Fruit fly (Drosophila melanogaster) whole organism, embryonic: Measurements from ENCODE around the gene CG14960.

Experiments used
- Ada2b ChIP-seq: fragments of 200-800 bp; sonication (Bioruptor generic); IDR thresholded peaks from 2 replicates; pipeline ENCODE4 v1.3.6; 2022; ENCODE audit warnings: missing biosample characterization, missing genetic modification characterization
- Antp ChIP-seq: fragments of 200-800 bp; sonication (Bioruptor generic); optimal IDR thresholded peaks from 3 replicates; lab custom pipeline; 2016; ENCODE audit warnings: missing biosample characterization, missing genetic modification characterization
- Awh ChIP-seq: fragments of 200-800 bp; sonication (Bioruptor generic); IDR thresholded peaks from 2 replicates; pipeline ENCODE4, ENCODE4 v1.3.6; 2022; ENCODE audit warnings: missing biosample characterization, missing genetic modification characterization
- CG11093 ChIP-seq: fragments of 200-800 bp; sonication (Bioruptor generic); IDR thresholded peaks from 3 replicates; pipeline ENCODE4 v1.3.6; 2022; ENCODE audit warnings: missing biosample characterization, missing genetic modification characterization
- CG12391 ChIP-seq: fragments of 200-800 bp; sonication (Bioruptor generic); optimal IDR thresholded peaks from 3 replicates; lab custom pipeline; 2018; ENCODE audit warnings: missing biosample characterization, mild to moderate bottlenecking, missing genetic modification characterization, moderate library complexity
- CG15696 ChIP-seq: fragments of 200-800 bp; sonication (Bioruptor generic); optimal IDR thresholded peaks from 2 replicates; lab custom pipeline; 2019; ENCODE audit warnings: missing biosample characterization, mild to moderate bottlenecking, missing genetic modification characterization, moderate library complexity
- CG17328 ChIP-seq: fragments of 200-800 bp; sonication (Bioruptor generic); IDR thresholded peaks from 2 replicates; pipeline ENCODE4 v1.3.6; 2022; ENCODE audit warnings: missing biosample characterization, missing genetic modification characterization
- CG2129 ChIP-seq: fragments of 200-800 bp; sonication (Bioruptor generic); IDR thresholded peaks from 2 replicates; pipeline ENCODE4 v1.3.6; 2022; ENCODE audit warnings: missing biosample characterization, missing genetic modification characterization; ENCODE audit not compliant: partially characterized antibody
- CG2712 ChIP-seq: fragments of 200-800 bp; optimal IDR thresholded peaks from 3 replicates; lab custom pipeline; 2019; ENCODE audit warnings: missing biosample characterization, mild to moderate bottlenecking, missing genetic modification characterization, moderate library complexity
- CG31224 ChIP-seq: fragments of 200-800 bp; sonication (Bioruptor generic); IDR thresholded peaks from 2 replicates; pipeline ENCODE4 v1.3.6; 2022; ENCODE audit warnings: missing biosample characterization, missing genetic modification characterization
- CG34376 ChIP-seq: fragments of 200-800 bp; sonication (Bioruptor generic); optimal IDR thresholded peaks from 2 replicates; lab custom pipeline; 2018; ENCODE audit warnings: missing biosample characterization, mild to moderate bottlenecking, missing genetic modification characterization
- CG4854 ChIP-seq: fragments of 200-800 bp; sonication (Bioruptor generic); optimal IDR thresholded peaks from 2 replicates; lab custom pipeline; 2016; ENCODE audit warnings: missing biosample characterization, missing genetic modification characterization, inconsistent platforms
- CG7839 ChIP-seq: fragments of 200-800 bp; sonication (Bioruptor generic); optimal IDR thresholded peaks from 3 replicates; lab custom pipeline; 2018; ENCODE audit warnings: missing biosample characterization, mild to moderate bottlenecking, missing genetic modification characterization, moderate library complexity
- CG8478 ChIP-seq: fragments of >200 bp; optimal IDR thresholded peaks from 2 replicates; lab custom pipeline; 2018
- CG8944 ChIP-seq: fragments of 200-800 bp; sonication (Bioruptor generic); optimal IDR thresholded peaks from 3 replicates; lab custom pipeline; 2016; ENCODE audit warnings: missing biosample characterization, missing genetic modification characterization
- CG9215 ChIP-seq: fragments of 200-800 bp; sonication (Bioruptor generic); IDR thresholded peaks from 2 replicates; pipeline ENCODE4 v1.3.6; 2022; ENCODE audit warnings: missing biosample characterization, missing genetic modification characterization
- CG9437 ChIP-seq: fragments of 200-800 bp; sonication (Bioruptor generic); optimal IDR thresholded peaks from 2 replicates; lab custom pipeline; 2018; ENCODE audit warnings: missing biosample characterization, mild to moderate bottlenecking, missing genetic modification characterization
- CHES-1-like ChIP-seq: fragments of 200-800 bp; sonication (Bioruptor generic); optimal IDR thresholded peaks from 2 replicates; lab custom pipeline; 2016; ENCODE audit warnings: missing biosample characterization, missing genetic modification characterization
- CoRest ChIP-seq: fragments of 200-800 bp; sonication (Bioruptor generic); optimal IDR thresholded peaks from 3 replicates; lab custom pipeline; 2018; ENCODE audit warnings: missing biosample characterization, mild to moderate bottlenecking, missing genetic modification characterization, moderate library complexity
- Dp ChIP-seq: fragments of 200-800 bp; sonication (Bioruptor generic); optimal IDR thresholded peaks from 2 replicates; lab custom pipeline; 2018; ENCODE audit warnings: missing biosample characterization, mild to moderate bottlenecking, missing genetic modification characterization, moderate library complexity
- E2f2 ChIP-seq: fragments of 200-800 bp; sonication (Bioruptor generic); IDR thresholded peaks from 2 replicates; pipeline ENCODE4 v1.3.6; 2022; ENCODE audit warnings: missing biosample characterization, missing genetic modification characterization
- ERR ChIP-seq: fragments of 200-800 bp; sonication (Bioruptor generic); optimal IDR thresholded peaks from 2 replicates; lab custom pipeline; 2016; ENCODE audit warnings: missing biosample characterization, missing genetic modification characterization
- HLHmδ ChIP-seq: fragments of 200-800 bp; sonication (Bioruptor generic); optimal IDR thresholded peaks from 2 replicates; lab custom pipeline; 2018; ENCODE audit warnings: missing biosample characterization, mild to moderate bottlenecking, missing genetic modification characterization, moderate library complexity
- Kr ChIP-seq: fragments of 200-800 bp; sonication (Bioruptor generic); optimal IDR thresholded peaks from 2 replicates; lab custom pipeline; 2017; ENCODE audit warnings: missing biosample characterization, mild to moderate bottlenecking, missing genetic modification characterization
- Lhr ChIP-seq: fragments of 200-800 bp; sonication (Bioruptor generic); optimal IDR thresholded peaks from 3 replicates; lab custom pipeline; 2017; ENCODE audit warnings: mild to moderate bottlenecking, missing biosample characterization, missing genetic modification reagents, missing genetic modification characterization
- Med ChIP-seq: fragments of 200-800 bp; sonication (Bioruptor generic); peaks from one replicate; lab custom pipeline; 2016; ENCODE audit warnings: missing biosample characterization, missing genetic modification characterization, mild to moderate bottlenecking, inconsistent platforms, moderate library complexity
- Mrtf ChIP-seq: fragments of 200-800 bp; sonication (Bioruptor generic); IDR thresholded peaks from 3 replicates; pipeline ENCODE4 v1.3.6; 2022; ENCODE audit warnings: missing biosample characterization, missing genetic modification characterization
- Myb ChIP-seq: fragments of 200-800 bp; sonication (Bioruptor generic); optimal IDR thresholded peaks from 2 replicates; lab custom pipeline; 2016; ENCODE audit warnings: missing biosample characterization, missing genetic modification characterization
- Neu2 ChIP-seq: fragments of 200-800 bp; sonication (Bioruptor generic); optimal IDR thresholded peaks from 3 replicates; lab custom pipeline; 2016; ENCODE audit warnings: missing biosample characterization, missing genetic modification characterization, borderline replicate concordance
- Nf-YA ChIP-seq: fragments of 200-800 bp; sonication (Bioruptor generic); IDR thresholded peaks from 2 replicates; pipeline ENCODE4 v1.3.6; 2022; ENCODE audit warnings: missing biosample characterization, missing genetic modification characterization
- Scr ChIP-seq: fragments of 200-800 bp; sonication (Bioruptor generic); IDR thresholded peaks from 2 replicates; pipeline ENCODE4 v1.3.6; 2022; ENCODE audit warnings: missing biosample characterization, missing genetic modification characterization; ENCODE audit not compliant: partially characterized antibody
- ab ChIP-seq: fragments of 200-800 bp; sonication (Bioruptor generic); optimal IDR thresholded peaks from 2 replicates; lab custom pipeline; 2016; ENCODE audit warnings: missing biosample characterization, missing genetic modification characterization
- ase ChIP-seq: fragments of 200-800 bp; sonication (Bioruptor generic); IDR thresholded peaks from 3 replicates; pipeline ENCODE4 v1.3.6; 2022; ENCODE audit warnings: missing biosample characterization, missing genetic modification characterization
- bsh ChIP-seq, 2 experiments: fragments of 200-800 bp; sonication (Bioruptor generic); optimal IDR thresholded peaks; 2 replicates each; lab custom pipeline; 2017 to 2018; ENCODE audit warnings: mild to moderate bottlenecking in 2 of 2, missing biosample characterization in 2 of 2, missing genetic modification characterization in 2 of 2, moderate library complexity in 1 of 2
- cas ChIP-seq: fragments of 200-800 bp; sonication (Bioruptor generic); IDR thresholded peaks from 2 replicates; pipeline ENCODE4 v1.3.6; 2022; ENCODE audit warnings: missing biosample characterization, missing genetic modification characterization
- dm ChIP-seq: fragments of 200-800 bp; sonication (Bioruptor generic); optimal IDR thresholded peaks from 3 replicates; lab custom pipeline; 2016; ENCODE audit warnings: missing biosample characterization, missing genetic modification characterization
- dpn ChIP-seq, 2 experiments: fragments of 200-800 bp; sonication (Bioruptor generic); optimal IDR thresholded peaks; 3 replicates each; lab custom pipeline; 2016; ENCODE audit warnings: missing biosample characterization in 2 of 2, missing genetic modification characterization in 2 of 2
- fd102C ChIP-seq: fragments of 200-800 bp; sonication (Bioruptor generic); optimal IDR thresholded peaks from 2 replicates; lab custom pipeline; 2018; ENCODE audit warnings: missing biosample characterization, mild to moderate bottlenecking, missing genetic modification characterization, moderate library complexity
- grau ChIP-seq: fragments of 200-800 bp; optimal IDR thresholded peaks from 3 replicates; lab custom pipeline; 2019; ENCODE audit warnings: missing biosample characterization, mild to moderate bottlenecking, missing genetic modification characterization, moderate library complexity
- lab ChIP-seq: fragments of 200-800 bp; sonication (Bioruptor generic); optimal IDR thresholded peaks from 3 replicates; lab custom pipeline; 2017; ENCODE audit warnings: missing biosample characterization, missing genetic modification characterization, mild to moderate bottlenecking, moderate library complexity, missing genetic modification reagents
- lbe ChIP-seq: fragments of 200-800 bp; sonication (Bioruptor generic); optimal IDR thresholded peaks from 2 replicates; lab custom pipeline; 2016; ENCODE audit warnings: missing biosample characterization, mild to moderate bottlenecking, missing genetic modification characterization
- lilli ChIP-seq: fragments of 200-800 bp; sonication (Bioruptor generic); optimal IDR thresholded peaks from 3 replicates; lab custom pipeline; 2016; ENCODE audit warnings: missing biosample characterization, missing genetic modification characterization
- mam ChIP-seq: fragments of 200-800 bp; sonication (Bioruptor generic); optimal IDR thresholded peaks from 3 replicates; lab custom pipeline; 2016; ENCODE audit warnings: missing biosample characterization, missing genetic modification characterization
- sd ChIP-seq: fragments of 200-800 bp; sonication (Bioruptor generic); optimal IDR thresholded peaks from 3 replicates; lab custom pipeline; 2018; ENCODE audit warnings: missing biosample characterization, mild to moderate bottlenecking, missing genetic modification characterization, moderate library complexity
- sens ChIP-seq: fragments of 200-800 bp; sonication (Bioruptor generic); peaks from one replicate; lab custom pipeline; 2016; ENCODE audit warnings: missing biosample characterization, missing genetic modification characterization
- shn ChIP-seq: fragments of 200-800 bp; sonication (Bioruptor generic); optimal IDR thresholded peaks from 3 replicates; lab custom pipeline; 2016; ENCODE audit warnings: missing biosample characterization, missing genetic modification characterization
- sqz ChIP-seq: fragments of 200-800 bp; sonication (Bioruptor generic); optimal IDR thresholded peaks from 3 replicates; lab custom pipeline; 2018; ENCODE audit warnings: missing biosample characterization, mild to moderate bottlenecking, missing genetic modification characterization
- sug ChIP-seq: fragments of 200-800 bp; optimal IDR thresholded peaks from 2 replicates; lab custom pipeline; 2019; ENCODE audit warnings: missing biosample characterization, mild to moderate bottlenecking, missing genetic modification characterization, moderate library complexity
- tgo ChIP-seq: fragments of 200-800 bp; sonication (Bioruptor generic); IDR thresholded peaks from 3 replicates; pipeline ENCODE4 v1.3.6; 2022; ENCODE audit warnings: missing biosample characterization, missing genetic modification characterization
- zfh1 ChIP-seq: fragments of 200-800 bp; sonication (Bioruptor generic); IDR thresholded peaks from 3 replicates; pipeline ENCODE4 v1.3.6; 2022; ENCODE audit warnings: missing biosample characterization, missing genetic modification characterization

The CG14960 gene

dm6 chr3L:3251659-3252490 is 19.0 kb upstream of the CG14960 start (continued):
- TF ChIP-seq CG34376 (GFP tag; lab: Kevin White, UChicago) = no peak
- TF ChIP-seq Kr (GFP tag; lab: Kevin White, UChicago) = no peak
- no peak for TF ChIP-seq Scr
- TF ChIP-seq Antp (GFP tag; lab: Kevin White, UChicago) = no peak
- no peak for TF ChIP-seq Lhr
- no peak for TF ChIP-seq Med (GFP tag; lab: Kevin White, UChicago)
- TF ChIP-seq Nf-YA (GFP tag; lab: Robert Waterston, UW) = no peak
- TF ChIP-seq Neu2 (GFP tag; lab: Kevin White, UChicago) = no peak
- peak; percentile 7 for TF ChIP-seq CoRest (tag; lab: Kevin White, UChicago)
- TF ChIP-seq ERR (GFP tag; lab: Kevin White, UChicago) = no peak
- no peak for TF ChIP-seq CG11093 (GFP tag; lab: Robert Waterston, UW)
- TF ChIP-seq cas (GFP tag; lab: Robert Waterston, UW) = no peak
- TF ChIP-seq zfh1 (GFP tag; lab: Robert Waterston, UW) = no peak
- TF ChIP-seq E2f2 = peak; percentile 41; the same call in 1 of the 2 replicates
- no peak for TF ChIP-seq lilli (GFP tag; lab: Kevin White, UChicago)
- no peak for TF ChIP-seq CG2129
- no peak for TF ChIP-seq ab (GFP tag; lab: Kevin White, UChicago)
- TF ChIP-seq CG15696 (tag; lab: Kevin White, UChicago) = no peak
- TF ChIP-seq CG9437 (GFP tag; lab: Kevin White, UChicago) = no peak
- TF ChIP-seq CG8478 (lab: Kevin White, UChicago) = no peak
- TF ChIP-seq sqz (GFP tag; lab: Kevin White, UChicago) = no peak
- no peak for TF ChIP-seq shn (GFP tag; lab: Kevin White, UChicago)
- no peak for TF ChIP-seq HLHmδ (GFP tag; lab: Kevin White, UChicago)
- no peak for TF ChIP-seq Mrtf (GFP tag; lab: Robert Waterston, UW)
- no peak; the same call in 2 of the 3 replicates for TF ChIP-seq tgo
- peak; percentile 27 for TF ChIP-seq Dp
- peak; percentile 22 for TF ChIP-seq CG2712
- peak; percentile 17 for TF ChIP-seq CG7839 (tag; lab: Kevin White, UChicago)
- TF ChIP-seq CG31224 = no peak
- TF ChIP-seq ase (GFP tag; lab: Robert Waterston, UW) = no peak
- TF ChIP-seq CG17328 (GFP tag; lab: Robert Waterston, UW) = no peak
- no peak for TF ChIP-seq lab (GFP tag; lab: Kevin White, UChicago)
- TF ChIP-seq fd102C (GFP tag; lab: Kevin White, UChicago) = no peak
- no peak for TF ChIP-seq grau (tag; lab: Kevin White, UChicago)
- TF ChIP-seq Awh (GFP tag; lab: Robert Waterston, UW) = no peak
- TF ChIP-seq Myb (GFP tag; lab: Kevin White, UChicago) = peak; percentile 94
- peak; percentile 60 for TF ChIP-seq lbe (GFP tag; lab: Kevin White, UChicago)
- no peak for TF ChIP-seq CG8944 (GFP tag; lab: Kevin White, UChicago)
- no peak for TF ChIP-seq sd (tag; lab: Kevin White, UChicago)
- peak; percentile 45 for TF ChIP-seq sens
- TF ChIP-seq bsh (GFP tag; optimal IDR thresholded peaks at IDR 0.05; lab: Kevin White, UChicago) = peak in 1 of 2 experiments; percentile 2
- TF ChIP-seq CHES-1-like (GFP tag; lab: Kevin White, UChicago) = no peak
- no peak for TF ChIP-seq dpn (GFP tag; optimal IDR thresholded peaks at IDR 0.05; lab: Kevin White, UChicago)
- peak; percentile 27 for TF ChIP-seq CG12391
- TF ChIP-seq Ada2b = no peak
- no peak for TF ChIP-seq dm (GFP tag; lab: Kevin White, UChicago)
- no peak for TF ChIP-seq CG9215 (GFP tag; lab: Robert Waterston, UW)
- no peak for TF ChIP-seq mam (GFP tag; lab: Kevin White, UChicago)
- no peak for TF ChIP-seq sug
- TF ChIP-seq CG4854 (GFP tag; lab: Kevin White, UChicago) = no peak
